Worm (Caenorhabditis elegans) whole organism, L1 larva: Measurements from ENCODE around the gene F28H7.8.
A peak's percentile ranks its signal among the peaks of the same experiment; 100 is the strongest.

ENCODE experiments used
- C04F5.9 ChIP-seq: sonication (generic microtip); optimal IDR thresholded peaks from 2 replicates; lab custom pipeline; 2016; ENCODE audit warnings: missing genetic modification characterization, missing compliant biosample characterization
- C16A3.4 ChIP-seq: fragments of 150-350 bp; optimal IDR thresholded peaks from 2 replicates; lab custom pipeline; 2014; ENCODE audit warnings: missing biosample characterization, missing genetic modification characterization
- aha-1 ChIP-seq: fragments of 150-350 bp; optimal IDR thresholded peaks from 2 replicates; lab custom pipeline; 2014; ENCODE audit warnings: missing biosample characterization, missing genetic modification characterization
- alr-1 ChIP-seq: fragments of 200-800 bp; sonication (Bioruptor generic); optimal IDR thresholded peaks from 2 replicates; lab custom pipeline; 2018; ENCODE audit warnings: borderline replicate concordance, mild to moderate bottlenecking, missing genetic modification characterization, missing compliant biosample characterization
- blmp-1 ChIP-seq: fragments of 150-350 bp; optimal IDR thresholded peaks from 2 replicates; lab custom pipeline; 2014; ENCODE audit warnings: missing biosample characterization, missing genetic modification characterization
- ceh-82 ChIP-seq, 3 experiments: fragments of 150-350 bp in 1 of 3; sonication (generic microtip) in 2 of 3; optimal IDR thresholded peaks; 2 replicates each; lab custom pipeline; 2014 to 2017; ENCODE audit warnings: missing biosample characterization in 3 of 3, missing genetic modification characterization in 3 of 3
- ceh-90 ChIP-seq: sonication (generic microtip); optimal IDR thresholded peaks from 2 replicates; lab custom pipeline; 2016; ENCODE audit warnings: missing genetic modification characterization, missing compliant biosample characterization
- dpl-1 ChIP-seq, 3 experiments: fragments of 150-350 bp in 2 of 3; sonication (generic microtip) in 1 of 3; optimal IDR thresholded peaks; 2 replicates each; lab custom pipeline; 2014 to 2017; ENCODE audit warnings: missing biosample characterization in 3 of 3, missing genetic modification characterization in 3 of 3, missing genetic modification reagents in 3 of 3
- elt-2 ChIP-seq: sonication (generic microtip); optimal IDR thresholded peaks from 2 replicates; lab custom pipeline; 2016; ENCODE audit warnings: missing genetic modification characterization, mild to moderate bottlenecking, inconsistent platforms, missing compliant biosample characterization, missing genetic modification reagents
- elt-3 ChIP-seq, 6 experiments: fragments of 150-350 bp in 1 of 6; sonication (generic microtip); optimal IDR thresholded peaks; 2 replicates each; lab custom pipeline; 2017 to 2018; ENCODE audit warnings: missing biosample characterization in 6 of 6, missing genetic modification characterization in 6 of 6, inconsistent platforms in 1 of 6
- fkh-8 ChIP-seq: sonication (generic microtip); optimal IDR thresholded peaks from 2 replicates; lab custom pipeline; 2016; ENCODE audit warnings: mild to moderate bottlenecking, missing genetic modification characterization, missing compliant biosample characterization
- fos-1 ChIP-seq: fragments of 150-350 bp; optimal IDR thresholded peaks from 2 replicates; lab custom pipeline; 2014; ENCODE audit warnings: missing biosample characterization, missing genetic modification characterization
- grh-1 ChIP-seq: fragments of 200-800 bp; sonication (Bioruptor generic); IDR thresholded peaks from 2 replicates; pipeline ENCODE4 v1.3.6; 2022; ENCODE audit warnings: missing genetic modification reagents, missing genetic modification characterization, missing compliant biosample characterization
- hlh-17 ChIP-seq: fragments of 200-800 bp; sonication (Bioruptor generic); optimal IDR thresholded peaks from 2 replicates; lab custom pipeline; 2018; ENCODE audit warnings: missing genetic modification characterization, mild to moderate bottlenecking, missing compliant biosample characterization, moderate library complexity, borderline replicate concordance
- hlh-4 ChIP-seq: sonication (generic microtip); optimal IDR thresholded peaks from 2 replicates; lab custom pipeline; 2016; ENCODE audit warnings: mild to moderate bottlenecking, missing genetic modification characterization, missing compliant biosample characterization
- hpl-2 ChIP-seq: fragments of 150-350 bp; optimal IDR thresholded peaks from 2 replicates; lab custom pipeline; 2014; ENCODE audit warnings: missing biosample characterization, missing genetic modification reagents, missing genetic modification characterization
- isw-1 ChIP-seq: fragments of 200-800 bp; sonication (Bioruptor generic); IDR thresholded peaks from 2 replicates; pipeline ENCODE4 v1.3.6; 2022; ENCODE audit warnings: missing genetic modification characterization, missing compliant biosample characterization
- jun-1 ChIP-seq: fragments of 150-350 bp; optimal IDR thresholded peaks from 2 replicates; lab custom pipeline; 2014; ENCODE audit warnings: missing biosample characterization, missing genetic modification reagents, missing genetic modification characterization
- lin-14 ChIP-seq: fragments of 200-800 bp; sonication (Bioruptor generic); optimal IDR thresholded peaks from 2 replicates; lab custom pipeline; 2018; ENCODE audit warnings: mild to moderate bottlenecking, missing genetic modification characterization, moderate library complexity, missing compliant biosample characterization
- lin-15B ChIP-seq: fragments of 150-350 bp; sonication (generic microtip); optimal IDR thresholded peaks from 3 replicates; lab custom pipeline; 2014; ENCODE audit warnings: missing biosample characterization, missing genetic modification characterization
- lin-35 ChIP-seq, 2 experiments: fragments of 150-350 bp; optimal IDR thresholded peaks; 2 replicates each; lab custom pipeline; 2014; ENCODE audit warnings: missing biosample characterization in 2 of 2, missing genetic modification characterization in 2 of 2, missing genetic modification reagents in 2 of 2
- lin-39 ChIP-seq: fragments of 150-350 bp; optimal IDR thresholded peaks from 2 replicates; lab custom pipeline; 2014; ENCODE audit warnings: missing biosample characterization, missing genetic modification reagents, missing genetic modification characterization
- lir-3 ChIP-seq: sonication (generic microtip); optimal IDR thresholded peaks from 2 replicates; lab custom pipeline; 2016; ENCODE audit warnings: mild to moderate bottlenecking, missing genetic modification characterization, moderate library complexity, missing compliant biosample characterization; ENCODE audit not compliant: poor library complexity
- lsy-2 ChIP-seq, 2 experiments: fragments of 150-350 bp; optimal IDR thresholded peaks; 2 replicates each; lab custom pipeline; 2014; ENCODE audit warnings: missing biosample characterization in 2 of 2, missing genetic modification characterization in 2 of 2
- mab-9 ChIP-seq: fragments of 200-800 bp; sonication (Bioruptor generic); IDR thresholded peaks from 2 replicates; pipeline ENCODE4 v1.3.6; 2022; ENCODE audit warnings: missing genetic modification reagents, missing genetic modification characterization, missing compliant biosample characterization
- mef-2 ChIP-seq: fragments of 150-350 bp; optimal IDR thresholded peaks from 2 replicates; lab custom pipeline; 2014; ENCODE audit warnings: missing biosample characterization, missing genetic modification characterization
- mep-1 ChIP-seq: fragments of 150-350 bp; optimal IDR thresholded peaks from 2 replicates; lab custom pipeline; 2014; ENCODE audit warnings: missing biosample characterization, missing genetic modification characterization
- nhr-11 ChIP-seq: fragments of 150-350 bp; optimal IDR thresholded peaks from 2 replicates; lab custom pipeline; 2014; ENCODE audit warnings: missing biosample characterization, missing genetic modification characterization
- nhr-12 ChIP-seq: sonication (generic microtip); optimal IDR thresholded peaks from 2 replicates; lab custom pipeline; 2017; ENCODE audit warnings: missing biosample characterization, missing genetic modification characterization
- nhr-237 ChIP-seq: fragments of 150-350 bp; optimal IDR thresholded peaks from 2 replicates; lab custom pipeline; 2014; ENCODE audit warnings: missing biosample characterization, missing genetic modification characterization
- nhr-28 ChIP-seq: fragments of 150-350 bp; optimal IDR thresholded peaks from 2 replicates; lab custom pipeline; 2014; ENCODE audit warnings: missing biosample characterization, missing genetic modification characterization
- nhr-47 ChIP-seq: sonication (generic microtip); optimal IDR thresholded peaks from 2 replicates; lab custom pipeline; 2016; ENCODE audit warnings: mild to moderate bottlenecking, missing genetic modification characterization, moderate library complexity, missing compliant biosample characterization
- nhr-76 ChIP-seq: sonication (generic microtip); optimal IDR thresholded peaks from 2 replicates; lab custom pipeline; 2017; ENCODE audit warnings: missing biosample characterization, missing genetic modification characterization
- nhr-77 ChIP-seq: fragments of 150-350 bp; optimal IDR thresholded peaks from 2 replicates; lab custom pipeline; 2014; ENCODE audit warnings: missing biosample characterization, missing genetic modification characterization
- nhr-84 ChIP-seq: sonication (generic microtip); optimal IDR thresholded peaks from 2 replicates; lab custom pipeline; 2017; ENCODE audit warnings: missing biosample characterization, missing genetic modification characterization
- nhr-85 ChIP-seq: sonication (generic microtip); peaks from one replicate; lab custom pipeline; 2016; ENCODE audit warnings: missing genetic modification characterization, inconsistent platforms, missing compliant biosample characterization
- nhr-90 ChIP-seq: sonication (generic microtip); optimal IDR thresholded peaks from 2 replicates; lab custom pipeline; 2016; ENCODE audit warnings: mild to moderate bottlenecking, missing genetic modification characterization, missing compliant biosample characterization; ENCODE audit not compliant: poor library complexity
- pax-3 ChIP-seq: fragments of 200-800 bp; sonication (Bioruptor generic); optimal IDR thresholded peaks from 2 replicates; lab custom pipeline; 2018; ENCODE audit warnings: mild to moderate bottlenecking, missing genetic modification characterization, moderate library complexity, missing compliant biosample characterization
- pqm-1 ChIP-seq: sonication (generic microtip); optimal IDR thresholded peaks from 3 replicates; lab custom pipeline; 2017; ENCODE audit warnings: missing biosample characterization, missing genetic modification characterization
- skn-1 ChIP-seq: fragments of 150-350 bp; optimal IDR thresholded peaks from 2 replicates; lab custom pipeline; 2014; ENCODE audit warnings: missing biosample characterization, missing genetic modification characterization
- snu-23 ChIP-seq: sonication (generic microtip); optimal IDR thresholded peaks from 2 replicates; lab custom pipeline; 2016; ENCODE audit warnings: missing genetic modification characterization, missing compliant biosample characterization
- sptf-1 ChIP-seq: fragments of 150-350 bp; optimal IDR thresholded peaks from 2 replicates; lab custom pipeline; 2014; ENCODE audit warnings: missing biosample characterization, missing genetic modification characterization
- sup-37 ChIP-seq: fragments of 200-800 bp; sonication (Bioruptor generic); optimal IDR thresholded peaks from 2 replicates; lab custom pipeline; 2018; ENCODE audit warnings: mild to moderate bottlenecking, missing genetic modification characterization, missing compliant biosample characterization
- tbx-2 ChIP-seq: sonication (generic microtip); optimal IDR thresholded peaks from 2 replicates; lab custom pipeline; 2016; ENCODE audit warnings: missing genetic modification characterization, missing compliant biosample characterization
- unc-130 ChIP-seq: fragments of 150-350 bp; optimal IDR thresholded peaks from 2 replicates; lab custom pipeline; 2017; ENCODE audit warnings: missing biosample characterization, missing genetic modification characterization, inconsistent platforms
- unc-30 ChIP-seq: sonication (generic microtip); optimal IDR thresholded peaks from 2 replicates; lab custom pipeline; 2017; ENCODE audit warnings: missing biosample characterization, missing genetic modification characterization
- unc-86 ChIP-seq: sonication (generic microtip); optimal IDR thresholded peaks from 2 replicates; lab custom pipeline; 2016; ENCODE audit warnings: missing genetic modification characterization, missing compliant biosample characterization
- unc-98 ChIP-seq: fragments of 200-800 bp; sonication (Bioruptor generic); IDR thresholded peaks from 2 replicates; pipeline ENCODE4 v1.3.6; 2022; ENCODE audit warnings: missing genetic modification characterization, missing compliant biosample characterization
- vab-15 ChIP-seq: sonication (generic microtip); optimal IDR thresholded peaks from 2 replicates; lab custom pipeline; 2017; ENCODE audit warnings: missing genotype, mild to moderate bottlenecking, missing genetic modification characterization, missing compliant biosample characterization
- xbp-1 ChIP-seq: sonication (generic microtip); optimal IDR thresholded peaks from 2 replicates; lab custom pipeline; 2016; ENCODE audit warnings: missing genetic modification characterization, missing compliant biosample characterization
- zag-1 ChIP-seq: fragments of 150-350 bp; optimal IDR thresholded peaks from 2 replicates; lab custom pipeline; 2014; ENCODE audit warnings: missing biosample characterization, missing genetic modification characterization
- zip-4 ChIP-seq: fragments of 200-800 bp; sonication (Bioruptor generic); optimal IDR thresholded peaks from 2 replicates; lab custom pipeline; 2018; ENCODE audit warnings: mild to moderate bottlenecking, missing genetic modification characterization, moderate library complexity, missing compliant biosample characterization

F28H7.8 gene

ce11 chrV:10716865-10717713 lies 41.7 kb upstream of the F28H7.8 start:
- TF ChIP-seq nhr-28 (no peak), fos-1 (tag; lab: Kevin White, UChicago) (no peak), skn-1 (tag; lab: Kevin White, UChicago) (peak; percentile 77), isw-1 (no peak), C16A3.4 (peak; percentile 60), alr-1 (tag; lab: Kevin White, UChicago) (no peak), sptf-1 (tag; lab: Kevin White, UChicago) (no peak), snu-23 (GFP tag; lab: Kevin White, UChicago) (peak; percentile 69), nhr-84 (tag; lab: Kevin White, UChicago) (no peak), tbx-2 (peak; percentile 27), pqm-1 (no peak), dpl-1 (GFP tag; optimal IDR thresholded peaks at IDR 0.05; lab: Kevin White, UChicago) (peak; percentile 6 to 54 (median 44)), jun-1 (peak; percentile 34), lsy-2 (tag; optimal IDR thresholded peaks at IDR 0.05; lab: Kevin White, UChicago) (peak; percentile 46 to 62), nhr-77 (tag; lab: Kevin White, UChicago) (no peak), nhr-11 (tag; lab: Kevin White, UChicago) (no peak), mab-9 (GFP tag; lab: Robert Waterston, UW) (no peak), vab-15 (tag; lab: Kevin White, UChicago) (peak; percentile 13), unc-98 (GFP tag; lab: Robert Waterston, UW) (no peak), nhr-76 (tag; lab: Kevin White, UChicago) (no peak), xbp-1 (tag; lab: Kevin White, UChicago) (peak; percentile 19), pax-3 (peak; percentile 26), elt-2 (tag; lab: Kevin White, UChicago) (no peak), mef-2 (no peak), hpl-2 (GFP tag; lab: Kevin White, UChicago) (no peak), blmp-1 (tag; lab: Kevin White, UChicago) (peak; percentile 85), unc-30 (no peak), ceh-90 (tag; lab: Kevin White, UChicago) (no peak), nhr-47 (tag; lab: Kevin White, UChicago) (peak; percentile 55), mep-1 (peak; percentile 27), nhr-237 (tag; lab: Kevin White, UChicago) (no peak), sup-37 (GFP tag; lab: Kevin White, UChicago) (no peak), elt-3 (tag; optimal IDR thresholded peaks at IDR 0.05; lab: Kevin White, UChicago) (peak in 3 of 6 experiments; percentile 68 to 90 (median 71)), lin-15B (no peak), fkh-8 (tag; lab: Kevin White, UChicago) (no peak), grh-1 (GFP tag; lab: Robert Waterston, UW) (peak; percentile 73), zip-4 (GFP tag; lab: Kevin White, UChicago) (peak; percentile 12), lin-14 (GFP tag; lab: Kevin White, UChicago) (peak; percentile 96), aha-1 (no peak), zag-1 (tag; lab: Kevin White, UChicago) (no peak), hlh-17 (GFP tag; lab: Kevin White, UChicago) (no peak), nhr-85 (tag; lab: Kevin White, UChicago) (peak; percentile 99), lin-39 (tag; lab: Kevin White, UChicago) (no peak), nhr-12 (tag; lab: Kevin White, UChicago) (no peak), unc-86 (tag; lab: Kevin White, UChicago) (no peak), hlh-4 (tag; lab: Kevin White, UChicago) (no peak), unc-130 (tag; lab: Kevin White, UChicago) (peak; percentile 58), nhr-90 (tag; lab: Kevin White, UChicago) (peak; percentile 80), lin-35 (GFP tag; optimal IDR thresholded peaks at IDR 0.05; lab: Kevin White, UChicago) (peak in 1 of 2 experiments; percentile 68), C04F5.9 (tag; lab: Kevin White, UChicago) (no peak), ceh-82 (tag; optimal IDR thresholded peaks at IDR 0.05; lab: Kevin White, UChicago) (peak in 1 of 3 experiments; percentile 16), lir-3 (tag; lab: Kevin White, UChicago) (peak; percentile 12)
